Worm (Caenorhabditis elegans): ENCODE measurements around the gene Y38F1A.2.
A peak's percentile ranks its signal among the peaks of the same experiment; 100 is the strongest.

Y38F1A.2 gene

ce11 chrII:12954670-12955069 is at the start of gene Y38F1A.2, which contains the start of gene Y38F1A.1:
Gene Y38F1A.2, plus strand, starts transcription at chrII:12954958.
Gene Y38F1A.1, minus strand, starts transcription at chrII:12954770.
- no peak for TF ChIP-seq mep-1 (tag; optimal IDR thresholded peaks at IDR 0.05)

- TF ChIP-seq lim-7 (GFP tag; IDR thresholded peaks at IDR 0.05) (no peak), ceh-82 (tag; optimal IDR thresholded peaks at IDR 0.05) (no peak), nhr-11 (tag; optimal IDR thresholded peaks at IDR 0.05) (no peak), lin-38 (GFP tag; IDR thresholded peaks at IDR 0.05) (no peak), unc-62 (GFP tag; optimal IDR thresholded peaks at IDR 0.05 in 1 of 2) (peak in 1 of 2 experiments; percentile 13), unc-62 (tag; optimal IDR thresholded peaks at IDR 0.05) (no peak), nhr-41 (GFP tag; IDR thresholded peaks at IDR 0.05) (no peak), ZK546.5 (tag; optimal IDR thresholded peaks at IDR 0.05) (no peak), mep-1 (tag; optimal IDR thresholded peaks at IDR 0.05) (no peak)
Observed at ce11 chrII:12907070-12907469, 47.7 kb upstream of the Y38F1A.2 start, which contains the start of gene nspb-11. Gene nspb-11, plus strand, starts transcription at chrII:12907370.

ce11 chrII:12908779-12909178 is 46.0 kb upstream of the Y38F1A.2 start, which contains the start of gene ddn-2:
Gene ddn-2, plus strand, starts transcription at chrII:12909079.
- TF ChIP-seq spr-1 (tag; optimal IDR thresholded peaks at IDR 0.05) (no peak), spr-3 (GFP tag; optimal IDR thresholded peaks at IDR 0.05) (no peak), php-3 (GFP tag; IDR thresholded peaks at IDR 0.05) (no peak), dve-1 (tag; optimal IDR thresholded peaks at IDR 0.05; ENCODE audit: insufficient read depth) (no peak), lin-29 (GFP tag; IDR thresholded peaks at IDR 0.05) (no peak), duxl-1 (tag; optimal IDR thresholded peaks at IDR 0.05; ENCODE audit: poor library complexity) (no peak), mdl-1 (tag; optimal IDR thresholded peaks at IDR 0.05) (no peak), F49E8.2 (tag; optimal IDR thresholded peaks at IDR 0.05; ENCODE audit: borderline replicate concordance) (no peak), lir-3 (tag; optimal IDR thresholded peaks at IDR 0.05) (no peak), daf-16 (GFP tag; optimal IDR thresholded peaks at IDR 0.05) (no peak), daf-16 (tag; optimal IDR thresholded peaks at IDR 0.05) (no peak), F37D6.2 (tag; optimal IDR thresholded peaks at IDR 0.05) (no peak), ceh-44 (GFP tag; IDR thresholded peaks at IDR 0.05) (no peak)

- TF ChIP-seq ZK337.2 (GFP tag; IDR thresholded peaks at IDR 0.05) (peak; percentile 50; the same call in 1 of the 2 replicates), ceh-20 (GFP tag; IDR thresholded peaks at IDR 0.05) (no peak), fos-1 (tag; optimal IDR thresholded peaks at IDR 0.05) (no peak), madf-5 (GFP tag; IDR thresholded peaks at IDR 0.05) (no peak), dpl-1 (GFP tag; optimal IDR thresholded peaks at IDR 0.05) (peak; percentile 93), mxl-3 (GFP tag; optimal IDR thresholded peaks at IDR 0.05) (no peak), aha-1 (tag) (peak; percentile 66), daf-16 (GFP tag; optimal IDR thresholded peaks at IDR 0.05) (no peak), daf-16 (tag; optimal IDR thresholded peaks at IDR 0.05) (no peak), mes-2 (tag; optimal IDR thresholded peaks at IDR 0.05; ENCODE audit: poor library complexity, severe bottlenecking) (peak; percentile 96), skn-1 (tag; optimal IDR thresholded peaks at IDR 0.05) (no peak), zag-1 (tag; optimal IDR thresholded peaks at IDR 0.05) (no peak), Y48G9A.11 (GFP tag; IDR thresholded peaks at IDR 0.05) (peak; percentile 85), lir-3 (tag; optimal IDR thresholded peaks at IDR 0.05) (no peak), dmd-9 (GFP tag; IDR thresholded peaks at IDR 0.05) (0 out of 2 replicates have a peak, but pooled peaks have one; percentile 44), lin-29 (GFP tag; IDR thresholded peaks at IDR 0.05) (no peak), ces-1 (GFP tag; optimal IDR thresholded peaks at IDR 0.05) (no peak), dve-1 (tag; optimal IDR thresholded peaks at IDR 0.05; ENCODE audit: insufficient read depth) (peak; percentile 12), hif-1 (tag; optimal IDR thresholded peaks at IDR 0.05) (peak in 1 of 2 experiments; percentile 57), unc-39 (tag; optimal IDR thresholded peaks at IDR 0.05) (no peak), sdz-12 (GFP tag; optimal IDR thresholded peaks at IDR 0.05) (no peak), mxl-2 (GFP tag; conservative IDR thresholded peaks at IDR 0.05) (no peak), nhr-42 (GFP tag; IDR thresholded peaks at IDR 0.05) (no peak), spr-3 (GFP tag; optimal IDR thresholded peaks at IDR 0.05) (no peak), lin-1 (GFP tag; IDR thresholded peaks at IDR 0.05) (no peak), zfp-2 (tag; optimal IDR thresholded peaks at IDR 0.05) (no peak), ceh-44 (GFP tag; IDR thresholded peaks at IDR 0.05) (0 out of 2 replicates have a peak, but pooled peaks have one; percentile 34), attf-4 (tag; optimal IDR thresholded peaks at IDR 0.05) (no peak), lin-13 (GFP tag; optimal IDR thresholded peaks at IDR 0.05) (no peak), unc-130 (GFP tag; optimal IDR thresholded peaks at IDR 0.05) (peak; percentile 36), nhr-11 (tag; optimal IDR thresholded peaks at IDR 0.05) (no peak)
Observed at ce11 chrII:12914514-12915075, 40.2 kb upstream of the Y38F1A.2 start, which contains the start of gene F35C5.12. Gene F35C5.12, minus strand, starts transcription at chrII:12914564.
